Worm (Caenorhabditis elegans) whole organism, L2 larva: ENCODE measurements around the gene rfk-1.

Source experiments
- C34F6.9 ChIP-seq: fragments of 150-350 bp; optimal IDR thresholded peaks from 2 replicates; lab custom pipeline; 2014; ENCODE audit warnings: missing biosample characterization, missing genetic modification characterization
- F13H6.1 ChIP-seq: sonication (generic microtip); optimal IDR thresholded peaks from 2 replicates; lab custom pipeline; 2016; ENCODE audit warnings: missing genetic modification characterization, missing compliant biosample characterization
- Y55F3AM.14 ChIP-seq: fragments of 200-800 bp; sonication (Bioruptor generic); optimal IDR thresholded peaks from 2 replicates; lab custom pipeline; 2018; ENCODE audit warnings: mild to moderate bottlenecking, missing genetic modification characterization, missing compliant biosample characterization
- ZK546.5 ChIP-seq: sonication (generic microtip); optimal IDR thresholded peaks from 2 replicates; lab custom pipeline; 2017; ENCODE audit warnings: missing biosample characterization, missing genetic modification characterization
- alr-1 ChIP-seq: fragments of 150-350 bp; optimal IDR thresholded peaks from 2 replicates; lab custom pipeline; 2014; ENCODE audit warnings: missing biosample characterization, missing genetic modification characterization
- ama-1 ChIP-seq: fragments of 150-350 bp; optimal IDR thresholded peaks from 2 replicates; lab custom pipeline; 2018; ENCODE audit warnings: inconsistent platforms
- blmp-1 ChIP-seq: sonication (generic microtip); optimal IDR thresholded peaks from 2 replicates; lab custom pipeline; 2017; ENCODE audit warnings: missing genetic modification characterization, mild to moderate bottlenecking, missing compliant biosample characterization, antibody characterized with exemption, moderate library complexity; ENCODE audit not compliant: insufficient read depth
- ceh-16 ChIP-seq: fragments of 150-350 bp; optimal IDR thresholded peaks from 2 replicates; lab custom pipeline; 2014; ENCODE audit warnings: missing biosample characterization, missing genetic modification characterization
- ceh-82 ChIP-seq: fragments of 150-350 bp; optimal IDR thresholded peaks from 2 replicates; lab custom pipeline; 2014; ENCODE audit warnings: missing biosample characterization, missing genetic modification characterization
- crh-2 ChIP-seq: sonication (generic microtip); optimal IDR thresholded peaks from 2 replicates; lab custom pipeline; 2017; ENCODE audit warnings: missing biosample characterization, missing genetic modification characterization
- elt-1 ChIP-seq: fragments of 150-350 bp; optimal IDR thresholded peaks from 2 replicates; lab custom pipeline; 2014; ENCODE audit warnings: missing biosample characterization, missing genetic modification characterization
- elt-3 ChIP-seq: sonication (generic microtip); optimal IDR thresholded peaks from 2 replicates; lab custom pipeline; 2017; ENCODE audit warnings: missing biosample characterization, missing genetic modification characterization
- fos-1 ChIP-seq: fragments of 150-350 bp; optimal IDR thresholded peaks from 2 replicates; lab custom pipeline; 2014; ENCODE audit warnings: missing biosample characterization, missing genetic modification characterization
- gmeb-1 ChIP-seq: fragments of 150-350 bp; optimal IDR thresholded peaks from 2 replicates; lab custom pipeline; 2014; ENCODE audit warnings: missing biosample characterization, missing genetic modification characterization
- lin-11 ChIP-seq: fragments of 150-350 bp; sonication (generic microtip); optimal IDR thresholded peaks from 2 replicates; lab custom pipeline; 2014; ENCODE audit warnings: missing biosample characterization, missing genetic modification characterization, inconsistent platforms, mixed read lengths
- lin-13 ChIP-seq: fragments of 150-350 bp; optimal IDR thresholded peaks from 2 replicates; lab custom pipeline; 2014; ENCODE audit warnings: missing biosample characterization, missing genetic modification reagents, missing genetic modification characterization
- lin-39 ChIP-seq: fragments of 150-350 bp; optimal IDR thresholded peaks from 2 replicates; lab custom pipeline; 2014; ENCODE audit warnings: missing biosample characterization, missing genetic modification reagents, missing genetic modification characterization
- lsy-2 ChIP-seq, 2 experiments: fragments of 150-350 bp in 1 of 2; sonication (generic microtip) in 1 of 2; optimal IDR thresholded peaks; 2 replicates each; lab custom pipeline; 2014 to 2017; ENCODE audit warnings: missing biosample characterization in 2 of 2, missing genetic modification characterization in 2 of 2
- mab-5 ChIP-seq: fragments of 150-350 bp; optimal IDR thresholded peaks from 2 replicates; lab custom pipeline; 2014; ENCODE audit warnings: missing biosample characterization, missing genetic modification characterization
- mdl-1 ChIP-seq, 2 experiments: fragments of 150-350 bp in 1 of 2; sonication (generic microtip) in 1 of 2; optimal IDR thresholded peaks; 2 replicates each; lab custom pipeline; 2017; ENCODE audit warnings: missing biosample characterization in 2 of 2, missing genetic modification characterization in 2 of 2
- nhr-10 ChIP-seq: sonication (generic microtip); optimal IDR thresholded peaks from 2 replicates; lab custom pipeline; 2017; ENCODE audit warnings: missing biosample characterization, missing genetic modification characterization
- nhr-11 ChIP-seq: fragments of 150-350 bp; optimal IDR thresholded peaks from 2 replicates; lab custom pipeline; 2014; ENCODE audit warnings: missing biosample characterization, missing genetic modification characterization
- nhr-12 ChIP-seq: fragments of 150-350 bp; optimal IDR thresholded peaks from 2 replicates; lab custom pipeline; 2014; ENCODE audit warnings: missing biosample characterization, missing genetic modification characterization
- nhr-129 ChIP-seq: fragments of 150-350 bp; optimal IDR thresholded peaks from 2 replicates; lab custom pipeline; 2014; ENCODE audit warnings: missing biosample characterization, missing genetic modification characterization
- nhr-21 ChIP-seq: fragments of 150-350 bp; optimal IDR thresholded peaks from 2 replicates; lab custom pipeline; 2014; ENCODE audit warnings: missing biosample characterization, missing genetic modification characterization
- nhr-23 ChIP-seq: fragments of 150-350 bp; optimal IDR thresholded peaks from 2 replicates; lab custom pipeline; 2014; ENCODE audit warnings: missing biosample characterization, missing genetic modification reagents, missing genetic modification characterization
- nhr-237 ChIP-seq: fragments of 150-350 bp; optimal IDR thresholded peaks from 2 replicates; lab custom pipeline; 2014; ENCODE audit warnings: missing biosample characterization, missing genetic modification characterization
- nhr-25 ChIP-seq: fragments of 150-350 bp; sonication (generic microtip); optimal IDR thresholded peaks from 3 replicates; lab custom pipeline; 2014; ENCODE audit warnings: missing biosample characterization, missing genetic modification characterization
- nhr-6 ChIP-seq: fragments of 150-350 bp; optimal IDR thresholded peaks from 2 replicates; lab custom pipeline; 2014; ENCODE audit warnings: missing biosample characterization, missing genetic modification characterization
- nhr-77 ChIP-seq: fragments of 150-350 bp; optimal IDR thresholded peaks from 2 replicates; lab custom pipeline; 2014; ENCODE audit warnings: missing biosample characterization, missing genetic modification characterization
- peb-1 ChIP-seq: fragments of 150-350 bp; optimal IDR thresholded peaks from 2 replicates; lab custom pipeline; 2014; ENCODE audit warnings: missing biosample characterization, missing genetic modification characterization
- skn-1 ChIP-seq: sonication (generic microtip); optimal IDR thresholded peaks from 2 replicates; lab custom pipeline; 2017; ENCODE audit warnings: missing biosample characterization, missing genetic modification characterization
- sma-3 ChIP-seq: sonication (generic microtip); optimal IDR thresholded peaks from 2 replicates; lab custom pipeline; 2016; ENCODE audit warnings: missing genetic modification reagents, missing genetic modification characterization, missing compliant biosample characterization
- sma-9 ChIP-seq, 2 experiments: fragments of 150-350 bp in 1 of 2; sonication (generic microtip) in 1 of 2; optimal IDR thresholded peaks; 2 replicates each; lab custom pipeline; 2014 to 2016; ENCODE audit warnings: missing genetic modification characterization in 2 of 2, mild to moderate bottlenecking in 1 of 2, missing biosample characterization in 1 of 2, missing compliant biosample characterization in 1 of 2, missing genetic modification reagents in 1 of 2, moderate library complexity in 1 of 2
- snpc-4 ChIP-seq: fragments of 150-350 bp; optimal IDR thresholded peaks from 2 replicates; lab custom pipeline; 2014; ENCODE audit warnings: missing biosample characterization, missing genetic modification characterization
- unc-55 ChIP-seq: fragments of 150-350 bp; sonication (generic microtip); optimal IDR thresholded peaks from 3 replicates; lab custom pipeline; 2014; ENCODE audit warnings: missing biosample characterization, missing genetic modification reagents, missing genetic modification characterization
- unc-62 ChIP-seq: fragments of 150-350 bp; optimal IDR thresholded peaks from 2 replicates; lab custom pipeline; 2014; ENCODE audit warnings: missing biosample characterization, missing genetic modification reagents, missing genetic modification characterization
- zag-1 ChIP-seq: fragments of 150-350 bp; optimal IDR thresholded peaks from 2 replicates; lab custom pipeline; 2014; ENCODE audit warnings: missing biosample characterization, missing genetic modification characterization
- ztf-1 ChIP-seq: fragments of 200-800 bp; sonication (Bioruptor generic); conservative IDR thresholded peaks from 2 replicates; pipeline ENCODE4 v1.3.6; 2022; ENCODE audit warnings: missing genetic modification characterization, missing compliant biosample characterization
- ztf-4 ChIP-seq: fragments of 150-350 bp; optimal IDR thresholded peaks from 2 replicates; lab custom pipeline; 2014; ENCODE audit warnings: missing biosample characterization, missing genetic modification characterization

rfk-1 gene

DNA sequence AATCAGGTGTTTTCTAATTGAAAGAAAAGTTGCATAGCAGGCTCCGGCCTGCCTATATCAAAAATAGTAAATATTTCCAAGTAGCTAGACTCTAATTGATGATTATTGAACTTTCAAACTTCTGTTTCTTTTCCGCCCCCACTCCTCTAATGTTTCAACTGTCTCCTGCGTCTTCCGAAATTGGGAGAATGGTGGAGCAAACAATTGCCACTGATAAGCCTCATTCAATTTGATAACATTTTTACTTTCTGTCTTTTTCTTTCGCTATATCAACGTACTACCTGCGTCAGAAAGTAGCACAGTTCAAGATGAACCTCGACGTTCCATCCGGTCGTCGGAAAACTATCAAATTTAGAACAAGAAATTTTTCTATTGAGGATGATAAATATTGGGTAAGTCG lies 29.6 kb upstream of the rfk-1 start, which contains the start of gene F13B12.3:
TSS of gene F13B12.3 (plus strand) at position 223 of the 400 bp plus-strand sequence.
- TF ChIP-seq lin-39 (no peak), sma-9 (GFP tag; optimal IDR thresholded peaks at IDR 0.05; lab: Kevin White, UChicago) (peak; percentile 40), sma-9 (tag; optimal IDR thresholded peaks at IDR 0.05; lab: Kevin White, UChicago) (no peak), snpc-4 (tag; lab: Kevin White, UChicago) (no peak), gmeb-1 (tag; lab: Kevin White, UChicago) (peak; percentile 11), sma-3 (no peak), nhr-10 (no peak), nhr-21 (tag; lab: Kevin White, UChicago) (no peak), fos-1 (tag; lab: Kevin White, UChicago) (peak; percentile 73), F13H6.1 (tag; lab: Kevin White, UChicago) (no peak), lin-11 (no peak), Y55F3AM.14 (no peak), crh-2 (tag; lab: Kevin White, UChicago) (peak; percentile 25)

DNA sequence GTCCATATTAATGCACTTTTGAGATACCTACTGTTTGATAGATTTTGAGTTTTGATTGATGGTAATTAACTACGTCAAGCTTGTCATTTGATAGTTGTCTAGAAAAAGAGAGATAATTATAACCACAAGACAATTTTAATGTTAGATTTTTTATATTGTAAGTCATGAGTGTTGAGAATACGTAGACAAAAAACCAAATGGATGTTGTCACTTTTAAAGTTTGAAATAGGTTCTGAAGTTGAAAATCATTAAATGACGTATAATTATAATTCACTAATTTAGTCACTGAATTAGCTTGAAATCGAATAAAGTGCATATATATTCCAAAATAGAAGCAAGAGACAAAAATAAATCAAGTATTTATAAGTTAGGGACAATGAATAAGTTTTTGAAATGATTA lies 27.8 kb upstream of the rfk-1 start:
- no peak for TF ChIP-seq lin-11
- no peak for TF ChIP-seq ama-1
- TF ChIP-seq gmeb-1 (tag; lab: Kevin White, UChicago): no peak
- no peak for TF ChIP-seq nhr-6 (tag; lab: Kevin White, UChicago)
- TF ChIP-seq elt-3: no peak
- TF ChIP-seq, all 48 proteins: peak for 0

DNA sequence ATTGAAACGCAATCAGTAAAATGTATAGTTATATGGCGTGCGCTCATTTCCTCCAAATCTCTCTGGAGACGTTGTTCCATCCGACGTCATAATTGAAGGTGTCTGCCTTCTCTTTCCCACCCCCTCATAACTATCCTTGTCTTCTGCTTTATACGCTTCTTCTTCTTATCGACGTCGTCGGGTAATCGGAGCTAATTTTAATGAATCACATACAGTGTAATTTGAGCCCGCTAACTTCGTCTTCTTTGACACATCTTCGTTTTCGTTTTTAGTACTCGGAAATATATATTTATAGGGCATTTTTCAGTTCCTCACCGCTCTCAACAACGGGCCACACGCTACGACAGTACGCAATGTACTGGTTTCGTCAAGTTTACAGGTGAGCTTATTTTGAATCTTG lies 27.1 kb upstream of the rfk-1 start, which contains the start of gene ins-1:
TSS of gene ins-1 (plus strand) at position 301 of the 400 bp plus-strand sequence.
- TF ChIP-seq ztf-4 (tag; lab: Kevin White, UChicago) (no peak), ZK546.5 (no peak), crh-2 (tag; lab: Kevin White, UChicago) (no peak), nhr-23 (no peak), F13H6.1 (tag; lab: Kevin White, UChicago) (no peak), ama-1 (no peak), fos-1 (tag; lab: Kevin White, UChicago) (no peak), ceh-16 (no peak), nhr-237 (no peak), alr-1 (no peak), Y55F3AM.14 (no peak), nhr-25 (tag; lab: Kevin White, UChicago) (no peak), ztf-1 (GFP tag; lab: Robert Waterston, UW) (no peak), elt-1 (tag; lab: Kevin White, UChicago) (no peak)

DNA sequence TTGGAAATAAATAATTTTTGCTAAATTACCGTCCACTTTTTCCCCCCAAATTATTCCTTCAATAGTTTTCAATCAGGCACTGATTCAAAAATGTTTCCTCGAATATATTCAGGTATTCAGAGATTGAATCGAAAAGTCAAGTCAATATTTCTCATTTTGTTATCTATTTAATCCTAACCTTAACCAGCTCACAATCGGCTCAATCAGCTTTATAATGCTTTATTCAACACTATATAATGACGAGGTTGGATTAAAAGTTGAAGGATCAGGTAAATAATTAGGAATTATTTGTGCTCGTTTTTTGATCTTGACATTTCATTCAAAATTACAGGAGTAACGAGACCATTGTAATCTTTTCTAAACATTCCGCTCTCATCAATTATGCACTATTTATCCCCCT lies 21.2 kb upstream of the rfk-1 start:
- TF ChIP-seq sma-3 (no peak), ceh-16 (no peak), nhr-10 (no peak), gmeb-1 (tag; lab: Kevin White, UChicago) (no peak), nhr-23 (no peak), lin-11 (no peak), nhr-77 (tag; lab: Kevin White, UChicago) (no peak), nhr-129 (tag; lab: Kevin White, UChicago) (no peak)

DNA sequence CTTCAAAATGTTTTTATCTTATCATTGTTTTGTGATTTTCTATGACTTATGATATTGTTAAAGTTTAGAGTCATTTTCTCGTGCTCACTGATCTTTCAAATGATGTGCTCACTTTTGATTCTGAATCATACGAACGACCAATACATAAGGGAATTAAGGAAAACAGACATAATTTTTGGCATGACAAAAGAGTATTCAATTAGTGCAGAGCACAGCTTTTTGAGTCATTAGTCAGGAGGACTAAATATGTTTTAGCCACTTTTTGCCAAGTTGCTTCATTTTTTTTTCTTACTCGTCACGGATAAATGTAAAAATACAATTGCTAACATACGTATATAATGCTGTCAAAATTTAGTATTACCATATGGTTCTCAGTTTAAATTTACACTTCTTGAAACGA lies 19.9 kb upstream of the rfk-1 start, which contains the start of gene F13B12.2:
TSS of gene F13B12.2 (minus strand) at position 2 of the 400 bp plus-strand sequence.
- TF ChIP-seq nhr-23 (no peak), zag-1 (tag; lab: Kevin White, UChicago) (no peak), lin-39 (no peak), fos-1 (tag; lab: Kevin White, UChicago) (peak; percentile 32), skn-1 (tag; lab: Kevin White, UChicago) (peak; percentile 5), lin-13 (GFP tag; lab: Kevin White, UChicago) (no peak)
- TF ChIP-seq, all 48 proteins: peak for 2

DNA sequence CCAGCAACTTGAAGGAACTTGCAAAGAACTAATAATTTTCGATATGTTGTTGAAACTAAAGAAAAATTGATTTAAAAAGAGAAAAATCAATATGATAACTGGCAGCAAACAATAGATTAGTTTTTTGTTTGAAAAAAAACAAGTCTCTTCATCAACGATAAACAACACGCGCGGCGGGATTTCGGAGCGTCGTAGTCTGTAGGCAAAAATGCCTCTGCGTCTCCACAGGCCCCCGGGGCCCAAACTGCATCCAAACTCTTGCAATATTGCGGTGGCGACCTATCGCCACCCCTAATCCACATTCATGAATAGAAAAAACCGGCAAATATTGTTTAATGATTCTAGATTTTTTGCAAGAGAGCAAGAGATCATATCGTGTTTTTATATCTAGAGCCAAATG lies 15.9 kb upstream of the rfk-1 start:
- no peak for TF ChIP-seq sma-9 (GFP tag; optimal IDR thresholded peaks at IDR 0.05; lab: Kevin White, UChicago)
- no peak for TF ChIP-seq sma-9 (tag; optimal IDR thresholded peaks at IDR 0.05; lab: Kevin White, UChicago)
- TF ChIP-seq ceh-82 (tag; lab: Kevin White, UChicago): no peak
- TF ChIP-seq mdl-1 (tag; optimal IDR thresholded peaks at IDR 0.05; lab: Kevin White, UChicago): no peak
- TF ChIP-seq elt-1 (tag; lab: Kevin White, UChicago): no peak
- no peak for TF ChIP-seq unc-62 (GFP tag; lab: Kevin White, UChicago)
- TF ChIP-seq Y55F3AM.14: no peak
- no peak for TF ChIP-seq nhr-25 (tag; lab: Kevin White, UChicago)
- TF ChIP-seq lsy-2 (tag; optimal IDR thresholded peaks at IDR 0.05; lab: Kevin White, UChicago): peak in 1 of 2 experiments; percentile 53
- peak; percentile 6 for TF ChIP-seq crh-2 (tag; lab: Kevin White, UChicago)
- no peak for TF ChIP-seq elt-3
- no peak for TF ChIP-seq nhr-12 (tag; lab: Kevin White, UChicago)
- TF ChIP-seq nhr-11 (tag; lab: Kevin White, UChicago): no peak
- TF ChIP-seq nhr-6 (tag; lab: Kevin White, UChicago): no peak
- no peak for TF ChIP-seq ZK546.5
- TF ChIP-seq nhr-10: no peak
- TF ChIP-seq mab-5: no peak
- no peak for TF ChIP-seq ama-1
- TF ChIP-seq blmp-1 (tag; lab: Kevin White, UChicago): no peak
- TF ChIP-seq nhr-237: no peak
- peak; percentile 24 for TF ChIP-seq nhr-129 (tag; lab: Kevin White, UChicago)
- peak; percentile 24 for TF ChIP-seq F13H6.1 (tag; lab: Kevin White, UChicago)
- TF ChIP-seq zag-1 (tag; lab: Kevin White, UChicago): no peak
- peak; percentile 21 for TF ChIP-seq fos-1 (tag; lab: Kevin White, UChicago)
- peak; percentile 47 for TF ChIP-seq unc-55
- TF ChIP-seq C34F6.9 (tag; lab: Kevin White, UChicago): peak; percentile 37
- no peak for TF ChIP-seq peb-1 (tag; lab: Kevin White, UChicago)
- no peak for TF ChIP-seq lin-11
